Fruit fly (Drosophila melanogaster) whole organism, embryonic: ENCODE data around the gene UQCR-C2.
A peak's percentile ranks its signal among the peaks of the same experiment; 100 is the strongest.

Source experiments
- Bdp1 ChIP-seq: fragments of 200-800 bp; sonication (Bioruptor generic); optimal IDR thresholded peaks from 3 replicates; lab custom pipeline; 2016; ENCODE audit warnings: missing biosample characterization, missing genetic modification characterization
- CG10431 ChIP-seq: fragments of 200-800 bp; sonication (Bioruptor generic); optimal IDR thresholded peaks from 3 replicates; lab custom pipeline; 2018; ENCODE audit warnings: missing biosample characterization, mild to moderate bottlenecking, missing genetic modification characterization
- CG12104 ChIP-seq: fragments of 200-800 bp; sonication (Bioruptor generic); optimal IDR thresholded peaks from 3 replicates; lab custom pipeline; 2016; ENCODE audit warnings: missing biosample characterization, missing genetic modification characterization
- CG12659 ChIP-seq: fragments of 200-800 bp; sonication (Bioruptor generic); optimal IDR thresholded peaks from 3 replicates; lab custom pipeline; 2017; ENCODE audit warnings: mild to moderate bottlenecking, missing biosample characterization, missing genetic modification reagents, missing genetic modification characterization
- CG14014 ChIP-seq: fragments of 200-800 bp; sonication (Bioruptor generic); IDR thresholded peaks from 2 replicates; pipeline ENCODE4 v1.3.6; 2022; ENCODE audit warnings: missing biosample characterization, missing genetic modification characterization
- CG15479 ChIP-seq: fragments of 200-800 bp; sonication (Bioruptor generic); optimal IDR thresholded peaks from 3 replicates; lab custom pipeline; 2019; ENCODE audit warnings: missing biosample characterization, mild to moderate bottlenecking, missing genetic modification characterization, moderate library complexity
- CG16813 ChIP-seq: fragments of 200-800 bp; sonication (Bioruptor generic); IDR thresholded peaks from 3 replicates; pipeline ENCODE4 v1.3.6; 2022; ENCODE audit warnings: missing biosample characterization, missing genetic modification characterization; ENCODE audit not compliant: partially characterized antibody
- CG16863 ChIP-seq: fragments of 200-800 bp; sonication (Bioruptor generic); optimal IDR thresholded peaks from 3 replicates; lab custom pipeline; 2016; ENCODE audit warnings: missing biosample characterization, missing genetic modification characterization
- CG17359 ChIP-seq: fragments of 200-800 bp; sonication (Bioruptor generic); optimal IDR thresholded peaks from 3 replicates; lab custom pipeline; 2018; ENCODE audit warnings: missing biosample characterization, mild to moderate bottlenecking, missing genetic modification characterization, moderate library complexity
- CG17361 ChIP-seq: fragments of 200-800 bp; sonication (Bioruptor generic); IDR thresholded peaks from 3 replicates; pipeline ENCODE4 v1.3.6; 2022; ENCODE audit warnings: missing biosample characterization, missing genetic modification characterization
- CG17829 ChIP-seq: fragments of 200-800 bp; optimal IDR thresholded peaks from 2 replicates; lab custom pipeline; 2019; ENCODE audit warnings: missing biosample characterization, mild to moderate bottlenecking, missing genetic modification characterization, moderate library complexity
- CG2116 ChIP-seq: fragments of 200-800 bp; sonication (Bioruptor generic); optimal IDR thresholded peaks from 3 replicates; lab custom pipeline; 2018; ENCODE audit warnings: missing biosample characterization, mild to moderate bottlenecking, missing genetic modification characterization
- CG3163 ChIP-seq: fragments of 200-800 bp; sonication (Bioruptor generic); optimal IDR thresholded peaks from 3 replicates; lab custom pipeline; 2016; ENCODE audit warnings: missing biosample characterization, missing genetic modification characterization
- CG32767 ChIP-seq: fragments of 200-800 bp; sonication (Bioruptor generic); IDR thresholded peaks from 2 replicates; pipeline ENCODE4 v1.3.6; 2022; ENCODE audit warnings: missing biosample characterization, missing genetic modification characterization
- CG3726 ChIP-seq: fragments of 200-800 bp; sonication (Bioruptor generic); IDR thresholded peaks from 3 replicates; pipeline ENCODE4, ENCODE4 v1.3.6; 2022; ENCODE audit warnings: missing biosample characterization, missing genetic modification characterization
- CG3847 ChIP-seq: fragments of 200-800 bp; sonication (Bioruptor generic); IDR thresholded peaks from 2 replicates; pipeline ENCODE4 v1.3.6; 2022; ENCODE audit warnings: missing biosample characterization, missing genetic modification characterization
- CG4730 ChIP-seq: fragments of 200-800 bp; sonication (Bioruptor generic); IDR thresholded peaks from 2 replicates; pipeline ENCODE4 v1.3.6; 2022; ENCODE audit warnings: missing biosample characterization, missing genetic modification characterization
- CG4820 ChIP-seq: fragments of 200-800 bp; sonication (Bioruptor generic); optimal IDR thresholded peaks from 3 replicates; lab custom pipeline; 2016; ENCODE audit warnings: missing biosample characterization, missing genetic modification characterization
- CG4854 ChIP-seq: fragments of 200-800 bp; sonication (Bioruptor generic); optimal IDR thresholded peaks from 2 replicates; lab custom pipeline; 2016; ENCODE audit warnings: missing biosample characterization, missing genetic modification characterization, inconsistent platforms
- CG6254 ChIP-seq: fragments of 200-800 bp; sonication (Bioruptor generic); optimal IDR thresholded peaks from 3 replicates; lab custom pipeline; 2017; ENCODE audit warnings: mild to moderate bottlenecking, missing biosample characterization, missing genetic modification reagents, missing genetic modification characterization
- CG6272 ChIP-seq: fragments of 200-800 bp; sonication (Bioruptor generic); IDR thresholded peaks from 2 replicates; pipeline ENCODE4 v1.3.6; 2022; ENCODE audit warnings: missing biosample characterization, missing genetic modification characterization
- CG7271 ChIP-seq: fragments of 200-800 bp; sonication (Bioruptor generic); optimal IDR thresholded peaks from 2 replicates; lab custom pipeline; 2018; ENCODE audit warnings: missing biosample characterization, mild to moderate bottlenecking, missing genetic modification characterization, moderate library complexity
- CG7839 ChIP-seq: fragments of 200-800 bp; sonication (Bioruptor generic); optimal IDR thresholded peaks from 3 replicates; lab custom pipeline; 2018; ENCODE audit warnings: missing biosample characterization, mild to moderate bottlenecking, missing genetic modification characterization, moderate library complexity
- CG7928 ChIP-seq: fragments of 200-800 bp; sonication (Bioruptor generic); optimal IDR thresholded peaks from 2 replicates; lab custom pipeline; 2017; ENCODE audit warnings: missing biosample characterization, mild to moderate bottlenecking, missing genetic modification characterization
- CHES-1-like ChIP-seq: fragments of 200-800 bp; sonication (Bioruptor generic); optimal IDR thresholded peaks from 2 replicates; lab custom pipeline; 2016; ENCODE audit warnings: missing biosample characterization, missing genetic modification characterization
- Chrac-16 ChIP-seq: fragments of 200-800 bp; sonication (Bioruptor generic); optimal IDR thresholded peaks from 3 replicates; lab custom pipeline; 2016; ENCODE audit warnings: missing biosample characterization, missing genetic modification characterization
- Dbx ChIP-seq: fragments of 200-800 bp; sonication (Bioruptor generic); IDR thresholded peaks from 3 replicates; pipeline ENCODE4 v1.3.6; 2022; ENCODE audit warnings: missing biosample characterization, missing genetic modification characterization
- Ets97D ChIP-seq: fragments of 200-800 bp; sonication (Bioruptor generic); optimal IDR thresholded peaks from 3 replicates; lab custom pipeline; 2016; ENCODE audit warnings: missing biosample characterization, missing genetic modification characterization
- MESR4 ChIP-seq: fragments of 200-800 bp; sonication (Bioruptor generic); optimal IDR thresholded peaks from 2 replicates; lab custom pipeline; 2018; ENCODE audit warnings: missing biosample characterization, mild to moderate bottlenecking, missing genetic modification characterization, moderate library complexity
- Neu2 ChIP-seq: fragments of 200-800 bp; sonication (Bioruptor generic); optimal IDR thresholded peaks from 3 replicates; lab custom pipeline; 2016; ENCODE audit warnings: missing biosample characterization, missing genetic modification characterization, borderline replicate concordance
- Sox102F ChIP-seq: fragments of 200-800 bp; sonication (Bioruptor generic); optimal IDR thresholded peaks from 2 replicates; lab custom pipeline; 2018; ENCODE audit warnings: missing biosample characterization, mild to moderate bottlenecking, missing genetic modification characterization, moderate library complexity
- Spps ChIP-seq: fragments of 200-800 bp; sonication (Bioruptor generic); optimal IDR thresholded peaks from 2 replicates; lab custom pipeline; 2018; ENCODE audit warnings: missing biosample characterization, mild to moderate bottlenecking, missing genetic modification characterization
- Ssrp ChIP-seq: fragments of 200-800 bp; sonication (Bioruptor generic); optimal IDR thresholded peaks from 2 replicates; lab custom pipeline; 2018; ENCODE audit warnings: missing biosample characterization, mild to moderate bottlenecking, missing genetic modification characterization, moderate library complexity
- ac ChIP-seq: fragments of 200-800 bp; sonication (Bioruptor generic); optimal IDR thresholded peaks from 3 replicates; lab custom pipeline; 2017; ENCODE audit warnings: missing biosample characterization, mild to moderate bottlenecking, missing genetic modification characterization
- bab2 ChIP-seq: fragments of 200-800 bp; sonication (Bioruptor generic); optimal IDR thresholded peaks from 2 replicates; lab custom pipeline; 2016; ENCODE audit warnings: missing biosample characterization, missing genetic modification characterization
- cas ChIP-seq: fragments of 200-800 bp; sonication (Bioruptor generic); IDR thresholded peaks from 2 replicates; pipeline ENCODE4 v1.3.6; 2022; ENCODE audit warnings: missing biosample characterization, missing genetic modification characterization
- caup ChIP-seq: fragments of 200-800 bp; sonication (Bioruptor generic); optimal IDR thresholded peaks from 3 replicates; lab custom pipeline; 2017; ENCODE audit warnings: missing biosample characterization, mild to moderate bottlenecking, missing genetic modification characterization, moderate library complexity; ENCODE audit not compliant: severe bottlenecking
- dpn ChIP-seq, 2 experiments: fragments of 200-800 bp; sonication (Bioruptor generic); optimal IDR thresholded peaks; 3 replicates each; lab custom pipeline; 2016; ENCODE audit warnings: missing biosample characterization in 2 of 2, missing genetic modification characterization in 2 of 2
- hb ChIP-seq: fragments of 200-800 bp; sonication (Bioruptor generic); IDR thresholded peaks from 3 replicates; pipeline ENCODE4 v1.3.6; 2022; ENCODE audit warnings: missing biosample characterization, missing genetic modification characterization; ENCODE audit not compliant: partially characterized antibody
- hbn ChIP-seq: fragments of 200-800 bp; sonication (Bioruptor generic); IDR thresholded peaks from 2 replicates; pipeline ENCODE4 v1.3.6; 2022; ENCODE audit warnings: missing biosample characterization, missing genetic modification characterization; ENCODE audit not compliant: partially characterized antibody
- kay ChIP-seq: fragments of 200-800 bp; sonication (Bioruptor generic); optimal IDR thresholded peaks from 2 replicates; lab custom pipeline; 2016; ENCODE audit warnings: missing biosample characterization, missing genetic modification characterization
- ken ChIP-seq: fragments of 200-800 bp; sonication (Bioruptor generic); IDR thresholded peaks from 3 replicates; pipeline ENCODE4 v1.3.6; 2022; ENCODE audit warnings: missing biosample characterization, missing genetic modification characterization
- nerfin-2 ChIP-seq: fragments of 200-800 bp; sonication (Bioruptor generic); IDR thresholded peaks from 2 replicates; pipeline ENCODE4 v1.3.6; 2022; ENCODE audit warnings: missing biosample characterization, missing genetic modification characterization; ENCODE audit not compliant: partially characterized antibody
- nom ChIP-seq: fragments of 200-800 bp; sonication (Bioruptor generic); optimal IDR thresholded peaks from 2 replicates; lab custom pipeline; 2017; ENCODE audit warnings: missing biosample characterization, missing genetic modification characterization, mild to moderate bottlenecking, moderate library complexity, missing genetic modification reagents
- oc ChIP-seq: fragments of 200-800 bp; sonication (Bioruptor generic); optimal IDR thresholded peaks from 2 replicates; lab custom pipeline; 2018; ENCODE audit warnings: missing biosample characterization, mild to moderate bottlenecking, missing genetic modification characterization, moderate library complexity
- psq ChIP-seq: fragments of 200-800 bp; sonication (Bioruptor generic); optimal IDR thresholded peaks from 2 replicates; lab custom pipeline; 2017; ENCODE audit warnings: missing biosample characterization, missing genetic modification characterization
- sim ChIP-seq: fragments of 200-800 bp; sonication (Bioruptor generic); IDR thresholded peaks from 2 replicates; pipeline ENCODE4 v1.3.6; 2022; ENCODE audit warnings: missing biosample characterization, missing genetic modification characterization
- sug ChIP-seq: fragments of 200-800 bp; optimal IDR thresholded peaks from 2 replicates; lab custom pipeline; 2019; ENCODE audit warnings: missing biosample characterization, mild to moderate bottlenecking, missing genetic modification characterization, moderate library complexity
- trh ChIP-seq: fragments of 200-800 bp; sonication (Bioruptor generic); optimal IDR thresholded peaks from 2 replicates; lab custom pipeline; 2016; ENCODE audit warnings: missing biosample characterization, missing genetic modification characterization
- vfl ChIP-seq: fragments of 200-800 bp; sonication (Bioruptor generic); optimal IDR thresholded peaks from 2 replicates; lab custom pipeline; 2016; ENCODE audit warnings: missing biosample characterization, missing genetic modification characterization

UQCR-C2 gene

dm6 chr3L:16615132-16615709 lies 31.3 kb downstream of the UQCR-C2 start, which contains the start of gene Mo25 (continued):
- TF ChIP-seq CG7839 (tag; lab: Kevin White, UChicago) (peak; percentile 51), CG4820 (GFP tag; lab: Kevin White, UChicago) (peak; percentile 14), CG14014 (GFP tag; lab: Robert Waterston, UW) (peak; percentile 13; the same call in 1 of the 2 replicates), Bdp1 (GFP tag; lab: Kevin White, UChicago) (peak; percentile 29), nerfin-2 (GFP tag; lab: Robert Waterston, UW) (no peak), Ssrp (tag; lab: Kevin White, UChicago) (no peak), Neu2 (GFP tag; lab: Kevin White, UChicago) (no peak), CG6272 (peak; percentile 26; the same call in 1 of the 2 replicates), CG3726 (GFP tag; lab: Robert Waterston, UW) (no peak), CG4854 (GFP tag; lab: Kevin White, UChicago) (no peak), nom (peak; percentile 1), ac (GFP tag; lab: Kevin White, UChicago) (no peak), CG10431 (peak; percentile 26), hbn (GFP tag; lab: Robert Waterston, UW) (peak; percentile 79), Chrac-16 (peak; percentile 33), CG16863 (GFP tag; lab: Kevin White, UChicago) (no peak), Dbx (peak; percentile 74; the same call in 2 of the 3 replicates), trh (no peak), CG4730 (GFP tag; lab: Robert Waterston, UW) (no peak), CG17361 (GFP tag; lab: Robert Waterston, UW) (peak; percentile 50; the same call in 2 of the 3 replicates), MESR4 (GFP tag; lab: Kevin White, UChicago) (peak; percentile 84), CG6254 (GFP tag; lab: Kevin White, UChicago) (peak; percentile 17), bab2 (no peak), CG32767 (GFP tag; lab: Robert Waterston, UW) (no peak), kay (GFP tag; lab: Kevin White, UChicago) (no peak), hb (GFP tag; lab: Robert Waterston, UW) (no peak; the same call in 2 of the 3 replicates), ken (GFP tag; lab: Robert Waterston, UW) (no peak), psq (GFP tag; lab: Kevin White, UChicago) (no peak), CHES-1-like (GFP tag; lab: Kevin White, UChicago) (no peak), dpn (GFP tag; optimal IDR thresholded peaks at IDR 0.05; lab: Kevin White, UChicago) (peak in 1 of 2 experiments; percentile 57), CG3163 (GFP tag; lab: Kevin White, UChicago) (no peak), sug (peak; percentile 52), Ets97D (GFP tag; lab: Kevin White, UChicago) (peak; percentile 49), cas (GFP tag; lab: Robert Waterston, UW) (no peak), oc (tag; lab: Kevin White, UChicago) (no peak), Spps (no peak), CG15479 (no peak), CG3847 (GFP tag; lab: Robert Waterston, UW) (peak; percentile 71), CG16813 (GFP tag; lab: Robert Waterston, UW) (peak; percentile 69), caup (GFP tag; lab: Kevin White, UChicago) (peak; percentile 43), Sox102F (no peak), sim (GFP tag; lab: Robert Waterston, UW) (no peak), CG17829 (tag; lab: Kevin White, UChicago) (peak; percentile 56), CG17359 (tag; lab: Kevin White, UChicago) (peak; percentile 29), CG2116 (GFP tag; lab: Kevin White, UChicago) (peak; percentile 84), CG7928 (peak; percentile 93), CG12659 (GFP tag; lab: Kevin White, UChicago) (peak; percentile 88), CG12104 (GFP tag; lab: Kevin White, UChicago) (no peak), CG7271 (tag; lab: Kevin White, UChicago) (no peak), vfl (GFP tag; lab: Kevin White, UChicago) (peak; percentile 32)
